Worm (Caenorhabditis elegans): Measurements from ENCODE around the gene dyc-1.

ce11 chrX:14033494-14033893 lies 15.8 kb upstream of the dyc-1 start, which contains the start of gene arrd-25:
- no peak for TF ChIP-seq K02D7.2 (tag; optimal IDR thresholded peaks at IDR 0.05)
- TF ChIP-seq fkh-10 (GFP tag; optimal IDR thresholded peaks at IDR 0.05): no peak
- TF ChIP-seq odd-2 (tag; optimal IDR thresholded peaks at IDR 0.05): no peak
